Fruit fly (Drosophila melanogaster): ENCODE results near the gene CG14683.

The CG14683 gene

dm6 chr3R:10687312-10687711 lies 9.1 kb upstream of the CG14683 start:
- TF ChIP-seq Vsx1 (GFP tag; optimal IDR thresholded peaks at IDR 0.05) (no peak), salm (tag; optimal IDR thresholded peaks at IDR 0.05) (peak; percentile 2), dysf (GFP tag; IDR thresholded peaks at IDR 0.05) (no peak), Atf6 (GFP tag; IDR thresholded peaks at IDR 0.05) (no peak), vvl (GFP tag; IDR thresholded peaks at IDR 0.05) (peak; percentile 77), oc (tag; optimal IDR thresholded peaks at IDR 0.05) (peak; percentile 72), CG18476 (GFP tag; optimal IDR thresholded peaks at IDR 0.05) (no peak), Dbx (GFP tag; IDR thresholded peaks at IDR 0.05) (no peak), Hr78 (GFP tag; optimal IDR thresholded peaks at IDR 0.05) (peak in 1 of 2 experiments; percentile 38)

dm6 chr3R:10688160-10688559 lies 8.3 kb upstream of the CG14683 start:
- TF ChIP-seq chinmo (GFP tag; IDR thresholded peaks at IDR 0.05; ENCODE audit: partially characterized antibody) = 0 out of 4 replicates have a peak, but pooled peaks have one; percentile 42
- TF ChIP-seq CG1602 (GFP tag; optimal IDR thresholded peaks at IDR 0.05) = no peak

dm6 chr3R:10688835-10689234 lies 7.6 kb upstream of the CG14683 start:
- TF ChIP-seq CG18619 (GFP tag; optimal IDR thresholded peaks at IDR 0.05) = peak; percentile 10
- peak; percentile 32 for TF ChIP-seq CG13775 (GFP tag; optimal IDR thresholded peaks at IDR 0.05)
- TF ChIP-seq CG7963 (GFP tag; IDR thresholded peaks at IDR 0.05; ENCODE audit: partially characterized antibody) = no peak
- no peak for TF ChIP-seq jumu (GFP tag; optimal IDR thresholded peaks at IDR 0.05)
- TF ChIP-seq ham (GFP tag; IDR thresholded peaks at IDR 0.05) = no peak
- TF ChIP-seq CG15601 (tag; optimal IDR thresholded peaks at IDR 0.05) = no peak
- TF ChIP-seq CG10267 (tag; optimal IDR thresholded peaks at IDR 0.05) = peak; percentile 40
- TF ChIP-seq jing (GFP tag; optimal IDR thresholded peaks at IDR 0.05) = no peak
- peak; percentile 59 for TF ChIP-seq lilli (GFP tag; optimal IDR thresholded peaks at IDR 0.05)
- no peak for TF ChIP-seq p53 (GFP tag; optimal IDR thresholded peaks at IDR 0.05)
- TF ChIP-seq scrt (GFP tag; optimal IDR thresholded peaks at IDR 0.05) = peak; percentile 52
- 0 out of 2 replicates have a peak, but pooled peaks have one; percentile 29 for TF ChIP-seq CG11085 (GFP tag; IDR thresholded peaks at IDR 0.05)
- TF ChIP-seq Abd-B (GFP tag; optimal IDR thresholded peaks at IDR 0.05) = peak; percentile 41
- TF ChIP-seq zen (tag; optimal IDR thresholded peaks at IDR 0.05) = no peak
- TF ChIP-seq Rfx (GFP tag; IDR thresholded peaks at IDR 0.05) = peak; percentile 88
- TF ChIP-seq chinmo (GFP tag; IDR thresholded peaks at IDR 0.05; ENCODE audit: partially characterized antibody) = no peak
- TF ChIP-seq unc-4 (GFP tag; IDR thresholded peaks at IDR 0.05; ENCODE audit: partially characterized antibody) = no peak
- no peak for TF ChIP-seq disco-r (GFP tag; optimal IDR thresholded peaks at IDR 0.05)
- no peak for TF ChIP-seq CG17912 (GFP tag; optimal IDR thresholded peaks at IDR 0.05)
- no peak for TF ChIP-seq CG12104 (GFP tag; optimal IDR thresholded peaks at IDR 0.05)
- no peak for TF ChIP-seq cg (GFP tag; optimal IDR thresholded peaks at IDR 0.05)
- TF ChIP-seq CG2129 (GFP tag; IDR thresholded peaks at IDR 0.05; ENCODE audit: partially characterized antibody) = no peak
- TF ChIP-seq CG8478 (optimal IDR thresholded peaks at IDR 0.05) = no peak
- peak; percentile 37 for TF ChIP-seq CG7556 (GFP tag; optimal IDR thresholded peaks at IDR 0.05)
- peak; percentile 44 for TF ChIP-seq CG30403 (GFP tag; optimal IDR thresholded peaks at IDR 0.05)
- TF ChIP-seq CHES-1-like (GFP tag; optimal IDR thresholded peaks at IDR 0.05) = no peak
- no peak for TF ChIP-seq run (tag; optimal IDR thresholded peaks at IDR 0.05)
- no peak for TF ChIP-seq nom (GFP tag; optimal IDR thresholded peaks at IDR 0.05)
- TF ChIP-seq CG32532 (GFP tag; IDR thresholded peaks at IDR 0.05) = peak; percentile 88
- TF ChIP-seq MTF-1 (GFP tag; optimal IDR thresholded peaks at IDR 0.05; ENCODE audit: borderline replicate concordance) = no peak
- TF ChIP-seq psq (GFP tag; optimal IDR thresholded peaks at IDR 0.05) = no peak
- peak; percentile 59 for TF ChIP-seq sens (GFP tag)
- TF ChIP-seq CG1603 (tag; optimal IDR thresholded peaks at IDR 0.05) = no peak
- TF ChIP-seq Myb (GFP tag; optimal IDR thresholded peaks at IDR 0.05) = no peak
- TF ChIP-seq trem (tag; optimal IDR thresholded peaks at IDR 0.05) = no peak
- no peak for TF ChIP-seq CG8089 (GFP tag; optimal IDR thresholded peaks at IDR 0.05)
- TF ChIP-seq az2 (GFP tag; optimal IDR thresholded peaks at IDR 0.05) = peak; percentile 10
- TF ChIP-seq Sox100B (GFP tag; optimal IDR thresholded peaks at IDR 0.05) = no peak

Measured in whole organism, embryonic.